Worm (Caenorhabditis elegans) whole organism, L1 larva: Measurements from ENCODE around the gene frpr-10.

Source experiments
- ceh-63 ChIP-seq: fragments of 200-800 bp; sonication (Bioruptor generic); optimal IDR thresholded peaks from 2 replicates; lab custom pipeline; 2018; ENCODE audit warnings: mild to moderate bottlenecking, missing genetic modification characterization, missing compliant biosample characterization
- ceh-82 ChIP-seq, 3 experiments: fragments of 150-350 bp in 1 of 3; sonication (generic microtip) in 2 of 3; optimal IDR thresholded peaks; 2 replicates each; lab custom pipeline; 2014 to 2017; ENCODE audit warnings: missing biosample characterization in 3 of 3, missing genetic modification characterization in 3 of 3
- ces-1 ChIP-seq: fragments of 150-350 bp; optimal IDR thresholded peaks from 2 replicates; lab custom pipeline; 2014; ENCODE audit warnings: missing biosample characterization, missing genetic modification reagents, missing genetic modification characterization
- dpl-1 ChIP-seq, 3 experiments: fragments of 150-350 bp in 2 of 3; sonication (generic microtip) in 1 of 3; optimal IDR thresholded peaks; 2 replicates each; lab custom pipeline; 2014 to 2017; ENCODE audit warnings: missing biosample characterization in 3 of 3, missing genetic modification characterization in 3 of 3, missing genetic modification reagents in 3 of 3
- fkh-10 ChIP-seq: sonication (generic microtip); optimal IDR thresholded peaks from 2 replicates; lab custom pipeline; 2017; ENCODE audit warnings: missing biosample characterization, missing genetic modification reagents, missing genetic modification characterization
- lin-39 ChIP-seq: fragments of 150-350 bp; optimal IDR thresholded peaks from 2 replicates; lab custom pipeline; 2014; ENCODE audit warnings: missing biosample characterization, missing genetic modification reagents, missing genetic modification characterization
- nhr-11 ChIP-seq: fragments of 150-350 bp; optimal IDR thresholded peaks from 2 replicates; lab custom pipeline; 2014; ENCODE audit warnings: missing biosample characterization, missing genetic modification characterization
- nhr-76 ChIP-seq: sonication (generic microtip); optimal IDR thresholded peaks from 2 replicates; lab custom pipeline; 2017; ENCODE audit warnings: missing biosample characterization, missing genetic modification characterization
- pqm-1 ChIP-seq: sonication (generic microtip); optimal IDR thresholded peaks from 3 replicates; lab custom pipeline; 2017; ENCODE audit warnings: missing biosample characterization, missing genetic modification characterization
- sptf-1 ChIP-seq: fragments of 150-350 bp; optimal IDR thresholded peaks from 2 replicates; lab custom pipeline; 2014; ENCODE audit warnings: missing biosample characterization, missing genetic modification characterization
- ztf-11 ChIP-seq, 2 experiments: sonication (generic microtip); optimal IDR thresholded peaks; 2 replicates each; lab custom pipeline; 2016 to 2017; ENCODE audit warnings: missing genetic modification characterization in 2 of 2, missing biosample characterization in 1 of 2, missing compliant biosample characterization in 1 of 2

DNA sequence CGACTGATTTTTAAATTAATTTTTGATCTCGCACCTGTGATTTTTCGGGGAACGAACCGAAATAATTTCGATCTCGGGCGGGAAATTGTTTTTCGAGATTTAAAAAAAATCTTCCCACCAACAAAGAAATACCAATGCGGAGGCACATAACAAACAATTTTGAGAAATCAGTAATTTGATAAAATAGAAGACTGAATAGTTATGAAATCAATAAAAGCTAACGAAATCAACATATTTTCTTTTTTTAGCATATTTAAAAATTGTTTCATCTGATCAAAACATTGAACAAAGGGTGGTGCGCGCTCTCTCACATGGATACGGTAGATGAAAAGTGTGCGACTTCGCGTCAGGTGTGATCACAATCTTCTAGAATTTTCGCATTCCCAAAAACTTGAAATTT, 488 bp downstream of the frpr-10 start:
- TF ChIP-seq pqm-1 (tag; lab: Kevin White, UChicago) = no peak
- TF ChIP-seq nhr-76 = no peak
- no peak for TF ChIP-seq sptf-1 (tag; lab: Kevin White, UChicago)
- TF ChIP-seq ceh-63 (GFP tag; lab: Kevin White, UChicago) = no peak
- no peak for TF ChIP-seq fkh-10 (GFP tag; lab: Kevin White, UChicago)
- no peak for TF ChIP-seq ceh-82 (tag; optimal IDR thresholded peaks at IDR 0.05; lab: Kevin White, UChicago)
- TF ChIP-seq nhr-11 (tag; lab: Kevin White, UChicago) = no peak
- TF ChIP-seq dpl-1 (GFP tag; optimal IDR thresholded peaks at IDR 0.05; lab: Kevin White, UChicago) = no peak
- no peak for TF ChIP-seq ces-1 (GFP tag; lab: Kevin White, UChicago)
- no peak for TF ChIP-seq ztf-11 (tag; optimal IDR thresholded peaks at IDR 0.05; lab: Kevin White, UChicago)
- no peak for TF ChIP-seq lin-39 (tag; lab: Kevin White, UChicago)
